Fruit fly (Drosophila melanogaster): ENCODE data around the gene tomboy20.

Gene tomboy20

dm6 chr3R:10708169-10708568 lies 27.6 kb downstream of the tomboy20 start, which contains the start of gene CG31278 (continued):
- TF ChIP-seq CG18262 (tag; optimal IDR thresholded peaks at IDR 0.05) (no peak), vnd (GFP tag; IDR thresholded peaks at IDR 0.05; ENCODE audit: partially characterized antibody) (peak; percentile 64; the same call in 2 of the 3 replicates), Dip2 (GFP tag; IDR thresholded peaks at IDR 0.05) (no peak), cas (GFP tag; IDR thresholded peaks at IDR 0.05) (no peak), wdn (GFP tag; IDR thresholded peaks at IDR 0.05) (no peak), HLH4C (GFP tag; IDR thresholded peaks at IDR 0.05; ENCODE audit: partially characterized antibody) (peak; percentile 64), CG9437 (GFP tag; optimal IDR thresholded peaks at IDR 0.05) (no peak), CG17612 (GFP tag; IDR thresholded peaks at IDR 0.05) (no peak), mirr (GFP tag; optimal IDR thresholded peaks at IDR 0.05) (no peak), CG3838 (GFP tag; optimal IDR thresholded peaks at IDR 0.05) (no peak), nom (GFP tag; optimal IDR thresholded peaks at IDR 0.05) (no peak), Side (GFP tag; optimal IDR thresholded peaks at IDR 0.05) (no peak), CG12236 (GFP tag; optimal IDR thresholded peaks at IDR 0.05) (no peak), pho (GFP tag; optimal IDR thresholded peaks at IDR 0.05) (no peak), Opbp (GFP tag; IDR thresholded peaks at IDR 0.05; ENCODE audit: partially characterized antibody) (peak; percentile 79; the same call in 2 of the 3 replicates), E2f1 (GFP tag; IDR thresholded peaks at IDR 0.05) (no peak), NK7.1 (GFP tag; optimal IDR thresholded peaks at IDR 0.05) (no peak), E2f2 (GFP tag; IDR thresholded peaks at IDR 0.05) (peak; percentile 97), CG1602 (GFP tag; optimal IDR thresholded peaks at IDR 0.05) (no peak), CG10274 (GFP tag; optimal IDR thresholded peaks at IDR 0.05) (no peak), crp (GFP tag; optimal IDR thresholded peaks at IDR 0.05) (peak; percentile 31 to 89), tna (GFP tag; IDR thresholded peaks at IDR 0.05; ENCODE audit: partially characterized antibody) (no peak), Doc2 (GFP tag; IDR thresholded peaks at IDR 0.05) (no peak), Nf-YC (tag; optimal IDR thresholded peaks at IDR 0.05) (no peak), CG7963 (GFP tag; IDR thresholded peaks at IDR 0.05; ENCODE audit: partially characterized antibody) (peak; percentile 80), ara (GFP tag; IDR thresholded peaks at IDR 0.05) (no peak), NFAT (GFP tag; IDR thresholded peaks at IDR 0.05) (no peak), lola (GFP tag; optimal IDR thresholded peaks at IDR 0.05) (no peak), Hr3 (GFP tag; optimal IDR thresholded peaks at IDR 0.05) (no peak), CG9932 (GFP tag; IDR thresholded peaks at IDR 0.05) (no peak), dan (GFP tag; IDR thresholded peaks at IDR 0.05) (no peak), CG2120 (GFP tag; optimal IDR thresholded peaks at IDR 0.05) (no peak), dpn (GFP tag; optimal IDR thresholded peaks at IDR 0.05) (no peak), CG31388 (GFP tag; optimal IDR thresholded peaks at IDR 0.05) (no peak), kni (GFP tag; optimal IDR thresholded peaks at IDR 0.05) (no peak), stwl (tag; optimal IDR thresholded peaks at IDR 0.05) (peak; percentile 83), hb (GFP tag; IDR thresholded peaks at IDR 0.05; ENCODE audit: partially characterized antibody) (peak; percentile 68; the same call in 1 of the 3 replicates), chn (GFP tag; optimal IDR thresholded peaks at IDR 0.05) (no peak), gsb-n (tag; optimal IDR thresholded peaks at IDR 0.05) (no peak), CG6654 (GFP tag; optimal IDR thresholded peaks at IDR 0.05) (no peak), eyg (GFP tag; optimal IDR thresholded peaks at IDR 0.05) (no peak), br (optimal IDR thresholded peaks at IDR 0.05) (no peak), CG18476 (GFP tag; optimal IDR thresholded peaks at IDR 0.05) (no peak), Bteb2 (GFP tag; optimal IDR thresholded peaks at IDR 0.05) (no peak), CG12104 (GFP tag; optimal IDR thresholded peaks at IDR 0.05) (no peak), amos (GFP tag; IDR thresholded peaks at IDR 0.05; ENCODE audit: partially characterized antibody) (peak; percentile 84), bab2 (GFP tag; optimal IDR thresholded peaks at IDR 0.05) (no peak), CG10543 (GFP tag; optimal IDR thresholded peaks at IDR 0.05) (no peak), stc (GFP tag; IDR thresholded peaks at IDR 0.05) (no peak), CG18764 (GFP tag; optimal IDR thresholded peaks at IDR 0.05) (no peak), CG11456 (GFP tag; IDR thresholded peaks at IDR 0.05) (no peak), CG8089 (GFP tag; optimal IDR thresholded peaks at IDR 0.05) (no peak)

All from whole organism, embryonic.